Worm (Caenorhabditis elegans) whole organism, L3 larva: ENCODE measurements around the gene twk-7.

Experiments
- ZK546.5 ChIP-seq: sonication (generic microtip); optimal IDR thresholded peaks from 2 replicates; lab custom pipeline; 2017; ENCODE audit warnings: missing biosample characterization, missing genetic modification characterization
- ama-1 ChIP-seq: fragments of 150-350 bp; optimal IDR thresholded peaks from 2 replicates; lab custom pipeline; 2018
- ceh-82 ChIP-seq: fragments of 150-350 bp; optimal IDR thresholded peaks from 2 replicates; lab custom pipeline; 2014; ENCODE audit warnings: missing biosample characterization, missing genetic modification characterization
- elt-2 ChIP-seq: sonication (generic microtip); optimal IDR thresholded peaks from 2 replicates; lab custom pipeline; 2016; ENCODE audit warnings: missing genetic modification reagents, mild to moderate bottlenecking, missing genetic modification characterization, missing compliant biosample characterization
- fos-1 ChIP-seq: fragments of 150-350 bp; optimal IDR thresholded peaks from 2 replicates; lab custom pipeline; 2014; ENCODE audit warnings: missing biosample characterization, missing genetic modification characterization
- lin-39 ChIP-seq: fragments of 150-350 bp; optimal IDR thresholded peaks from 2 replicates; lab custom pipeline; 2018; ENCODE audit warnings: missing biosample characterization, missing genetic modification reagents, missing genetic modification characterization
- mml-1 ChIP-seq: fragments of 150-350 bp; sonication (generic microtip); optimal IDR thresholded peaks from 3 replicates; lab custom pipeline; 2014; ENCODE audit warnings: missing biosample characterization, missing genetic modification characterization
- nhr-237 ChIP-seq: fragments of 150-350 bp; optimal IDR thresholded peaks from 2 replicates; lab custom pipeline; 2014; ENCODE audit warnings: missing biosample characterization, missing genetic modification characterization
- nhr-67 ChIP-seq: fragments of 150-350 bp; optimal IDR thresholded peaks from 2 replicates; lab custom pipeline; 2014; ENCODE audit warnings: missing biosample characterization, missing genetic modification characterization
- pha-4 ChIP-seq: fragments of 150-350 bp; optimal IDR thresholded peaks from 2 replicates; lab custom pipeline; 2014; ENCODE audit warnings: missing biosample characterization, missing genetic modification reagents, missing genetic modification characterization
- snpc-4 ChIP-seq: fragments of 150-350 bp; optimal IDR thresholded peaks from 2 replicates; lab custom pipeline; 2014; ENCODE audit warnings: missing biosample characterization, missing genetic modification characterization

- TF ChIP-seq lin-39 (no peak), nhr-67 (tag; lab: Kevin White, UChicago) (no peak), nhr-237 (tag; lab: Kevin White, UChicago) (no peak), ama-1 (lab: Kevin White, UChicago) (no peak), pha-4 (no peak), ZK546.5 (no peak), mml-1 (tag; lab: Kevin White, UChicago) (no peak), snpc-4 (tag; lab: Kevin White, UChicago) (no peak), ceh-82 (tag; lab: Kevin White, UChicago) (no peak), fos-1 (tag; lab: Kevin White, UChicago) (no peak), elt-2 (no peak)
Measured at ce11 chrIII:8598961-8599360, 44.6 kb downstream of the twk-7 start.
